Worm (Caenorhabditis elegans) whole organism, L1 larva: ENCODE measurements around the gene mlp-1.

ENCODE experiments used
- C04F5.9 ChIP-seq: sonication (generic microtip); optimal IDR thresholded peaks from 2 replicates; lab custom pipeline; 2016; ENCODE audit warnings: missing genetic modification characterization, missing compliant biosample characterization
- C16A3.4 ChIP-seq: fragments of 150-350 bp; optimal IDR thresholded peaks from 2 replicates; lab custom pipeline; 2014; ENCODE audit warnings: missing biosample characterization, missing genetic modification characterization
- C34B4.2 ChIP-seq: sonication (generic microtip); optimal IDR thresholded peaks from 2 replicates; lab custom pipeline; 2017; ENCODE audit warnings: mild to moderate bottlenecking, missing genetic modification characterization, missing compliant biosample characterization
- aly-2 ChIP-seq: fragments of 150-350 bp; optimal IDR thresholded peaks from 2 replicates; lab custom pipeline; 2014; ENCODE audit warnings: missing biosample characterization, missing genetic modification characterization
- blmp-1 ChIP-seq: fragments of 150-350 bp; optimal IDR thresholded peaks from 2 replicates; lab custom pipeline; 2014; ENCODE audit warnings: missing biosample characterization, missing genetic modification characterization
- ceh-82 ChIP-seq, 3 experiments: fragments of 150-350 bp in 1 of 3; sonication (generic microtip) in 2 of 3; optimal IDR thresholded peaks; 2 replicates each; lab custom pipeline; 2014 to 2017; ENCODE audit warnings: missing biosample characterization in 3 of 3, missing genetic modification characterization in 3 of 3
- ceh-88 ChIP-seq: fragments of 200-800 bp; sonication (Bioruptor generic); IDR thresholded peaks from 2 replicates; pipeline ENCODE4 v1.3.6; 2022; ENCODE audit warnings: missing genetic modification characterization, missing compliant biosample characterization
- dpl-1 ChIP-seq, 3 experiments: fragments of 150-350 bp in 2 of 3; sonication (generic microtip) in 1 of 3; optimal IDR thresholded peaks; 2 replicates each; lab custom pipeline; 2014 to 2017; ENCODE audit warnings: missing biosample characterization in 3 of 3, missing genetic modification characterization in 3 of 3, missing genetic modification reagents in 3 of 3
- efl-1 ChIP-seq, 4 experiments: fragments of 150-350 bp; optimal IDR thresholded peaks in 3 of 4; peaks in 1 of 4; 1 replicate in 1 of 4; 2 replicates in 3 of 4; lab custom pipeline; 2014; ENCODE audit warnings: missing biosample characterization in 2 of 4, missing genetic modification characterization in 2 of 4, missing genetic modification reagents in 2 of 4
- efl-3 ChIP-seq: fragments of 200-800 bp; sonication (Bioruptor generic); optimal IDR thresholded peaks from 2 replicates; lab custom pipeline; 2018; ENCODE audit warnings: mild to moderate bottlenecking, missing genetic modification characterization, missing compliant biosample characterization
- egl-27 ChIP-seq, 2 experiments: fragments of 150-350 bp in 1 of 2; sonication (generic microtip); optimal IDR thresholded peaks; 3 replicates each; lab custom pipeline; 2017 to 2018; ENCODE audit warnings: missing biosample characterization in 2 of 2, missing genetic modification characterization in 2 of 2, missing genetic modification reagents in 2 of 2
- elt-2 ChIP-seq: sonication (generic microtip); optimal IDR thresholded peaks from 2 replicates; lab custom pipeline; 2016; ENCODE audit warnings: missing genetic modification characterization, mild to moderate bottlenecking, inconsistent platforms, missing compliant biosample characterization, missing genetic modification reagents
- fkh-10 ChIP-seq: sonication (generic microtip); optimal IDR thresholded peaks from 2 replicates; lab custom pipeline; 2017; ENCODE audit warnings: missing biosample characterization, missing genetic modification reagents, missing genetic modification characterization
- fkh-4 ChIP-seq: sonication (generic microtip); optimal IDR thresholded peaks from 2 replicates; lab custom pipeline; 2016; ENCODE audit warnings: missing compliant biosample characterization, missing genetic modification characterization, borderline replicate concordance
- fos-1 ChIP-seq: fragments of 150-350 bp; optimal IDR thresholded peaks from 2 replicates; lab custom pipeline; 2014; ENCODE audit warnings: missing biosample characterization, missing genetic modification characterization
- hlh-17 ChIP-seq: fragments of 200-800 bp; sonication (Bioruptor generic); optimal IDR thresholded peaks from 2 replicates; lab custom pipeline; 2018; ENCODE audit warnings: missing genetic modification characterization, mild to moderate bottlenecking, missing compliant biosample characterization, moderate library complexity, borderline replicate concordance
- jun-1 ChIP-seq: fragments of 150-350 bp; optimal IDR thresholded peaks from 2 replicates; lab custom pipeline; 2014; ENCODE audit warnings: missing biosample characterization, missing genetic modification reagents, missing genetic modification characterization
- lin-13 ChIP-seq: fragments of 150-350 bp; optimal IDR thresholded peaks from 2 replicates; lab custom pipeline; 2014; ENCODE audit warnings: missing biosample characterization, missing genetic modification reagents, missing genetic modification characterization
- lin-14 ChIP-seq: fragments of 200-800 bp; sonication (Bioruptor generic); optimal IDR thresholded peaks from 2 replicates; lab custom pipeline; 2018; ENCODE audit warnings: mild to moderate bottlenecking, missing genetic modification characterization, moderate library complexity, missing compliant biosample characterization
- lir-3 ChIP-seq: sonication (generic microtip); optimal IDR thresholded peaks from 2 replicates; lab custom pipeline; 2016; ENCODE audit warnings: mild to moderate bottlenecking, missing genetic modification characterization, moderate library complexity, missing compliant biosample characterization; ENCODE audit not compliant: poor library complexity
- lsy-2 ChIP-seq, 2 experiments: fragments of 150-350 bp; optimal IDR thresholded peaks; 2 replicates each; lab custom pipeline; 2014; ENCODE audit warnings: missing biosample characterization in 2 of 2, missing genetic modification characterization in 2 of 2
- mdl-1 ChIP-seq, 2 experiments: fragments of 150-350 bp; optimal IDR thresholded peaks; 2 replicates each; lab custom pipeline; 2014 to 2017; ENCODE audit warnings: missing biosample characterization in 2 of 2, missing genetic modification characterization in 2 of 2, inconsistent platforms in 1 of 2
- mep-1 ChIP-seq: fragments of 150-350 bp; optimal IDR thresholded peaks from 2 replicates; lab custom pipeline; 2014; ENCODE audit warnings: missing biosample characterization, missing genetic modification characterization
- nhr-11 ChIP-seq: fragments of 150-350 bp; optimal IDR thresholded peaks from 2 replicates; lab custom pipeline; 2014; ENCODE audit warnings: missing biosample characterization, missing genetic modification characterization
- nhr-12 ChIP-seq: sonication (generic microtip); optimal IDR thresholded peaks from 2 replicates; lab custom pipeline; 2017; ENCODE audit warnings: missing biosample characterization, missing genetic modification characterization
- nhr-20 ChIP-seq: sonication (generic microtip); optimal IDR thresholded peaks from 2 replicates; lab custom pipeline; 2016; ENCODE audit warnings: mild to moderate bottlenecking, missing genetic modification characterization, missing compliant biosample characterization
- nhr-71 ChIP-seq: sonication (generic microtip); optimal IDR thresholded peaks from 2 replicates; lab custom pipeline; 2016; ENCODE audit warnings: mild to moderate bottlenecking, missing genetic modification characterization, moderate library complexity, missing compliant biosample characterization
- nhr-76 ChIP-seq: sonication (generic microtip); optimal IDR thresholded peaks from 2 replicates; lab custom pipeline; 2017; ENCODE audit warnings: missing biosample characterization, missing genetic modification characterization
- nhr-77 ChIP-seq: fragments of 150-350 bp; optimal IDR thresholded peaks from 2 replicates; lab custom pipeline; 2014; ENCODE audit warnings: missing biosample characterization, missing genetic modification characterization
- nhr-84 ChIP-seq: sonication (generic microtip); optimal IDR thresholded peaks from 2 replicates; lab custom pipeline; 2017; ENCODE audit warnings: missing biosample characterization, missing genetic modification characterization
- nhr-90 ChIP-seq: sonication (generic microtip); optimal IDR thresholded peaks from 2 replicates; lab custom pipeline; 2016; ENCODE audit warnings: mild to moderate bottlenecking, missing genetic modification characterization, missing compliant biosample characterization; ENCODE audit not compliant: poor library complexity
- pax-3 ChIP-seq: fragments of 200-800 bp; sonication (Bioruptor generic); optimal IDR thresholded peaks from 2 replicates; lab custom pipeline; 2018; ENCODE audit warnings: mild to moderate bottlenecking, missing genetic modification characterization, moderate library complexity, missing compliant biosample characterization
- pqm-1 ChIP-seq: sonication (generic microtip); optimal IDR thresholded peaks from 3 replicates; lab custom pipeline; 2017; ENCODE audit warnings: missing biosample characterization, missing genetic modification characterization
- rnt-1 ChIP-seq: sonication (generic microtip); optimal IDR thresholded peaks from 2 replicates; lab custom pipeline; 2016; ENCODE audit warnings: mild to moderate bottlenecking, missing genetic modification characterization, moderate library complexity, missing compliant biosample characterization
- snu-23 ChIP-seq: sonication (generic microtip); optimal IDR thresholded peaks from 2 replicates; lab custom pipeline; 2016; ENCODE audit warnings: missing genetic modification characterization, missing compliant biosample characterization
- sptf-1 ChIP-seq: fragments of 150-350 bp; optimal IDR thresholded peaks from 2 replicates; lab custom pipeline; 2014; ENCODE audit warnings: missing biosample characterization, missing genetic modification characterization
- sup-37 ChIP-seq: fragments of 200-800 bp; sonication (Bioruptor generic); optimal IDR thresholded peaks from 2 replicates; lab custom pipeline; 2018; ENCODE audit warnings: mild to moderate bottlenecking, missing genetic modification characterization, missing compliant biosample characterization
- tlp-1 ChIP-seq: fragments of 150-350 bp; optimal IDR thresholded peaks from 2 replicates; lab custom pipeline; 2014; ENCODE audit warnings: missing biosample characterization, missing genetic modification characterization
- unc-62 ChIP-seq: fragments of 150-350 bp; optimal IDR thresholded peaks from 2 replicates; lab custom pipeline; 2014; ENCODE audit warnings: missing biosample characterization, missing genetic modification reagents, missing genetic modification characterization
- unc-98 ChIP-seq: fragments of 200-800 bp; sonication (Bioruptor generic); IDR thresholded peaks from 2 replicates; pipeline ENCODE4 v1.3.6; 2022; ENCODE audit warnings: missing genetic modification characterization, missing compliant biosample characterization
- zag-1 ChIP-seq: fragments of 150-350 bp; optimal IDR thresholded peaks from 2 replicates; lab custom pipeline; 2014; ENCODE audit warnings: missing biosample characterization, missing genetic modification characterization
- zip-4 ChIP-seq: fragments of 200-800 bp; sonication (Bioruptor generic); optimal IDR thresholded peaks from 2 replicates; lab custom pipeline; 2018; ENCODE audit warnings: mild to moderate bottlenecking, missing genetic modification characterization, moderate library complexity, missing compliant biosample characterization
- ztf-4 ChIP-seq: fragments of 150-350 bp; optimal IDR thresholded peaks from 2 replicates; lab custom pipeline; 2014; ENCODE audit warnings: missing biosample characterization, missing genetic modification characterization

Gene mlp-1

ce11 chrIII:5948162-5948933, 26.5 kb downstream of the mlp-1 start, which contains the start of the genes F25B5.6 and F25B5.3 (continued):
- TF ChIP-seq nhr-90 (tag; lab: Kevin White, UChicago) = no peak
- TF ChIP-seq aly-2 (tag; lab: Kevin White, UChicago) = no peak
- no peak for TF ChIP-seq unc-62 (GFP tag; lab: Kevin White, UChicago)
- no peak for TF ChIP-seq pax-3 (tag; lab: Kevin White, UChicago)
- no peak for TF ChIP-seq mdl-1 (tag; optimal IDR thresholded peaks at IDR 0.05; lab: Kevin White, UChicago)
- no peak for TF ChIP-seq pqm-1 (tag; lab: Kevin White, UChicago)
- no peak for TF ChIP-seq fkh-10 (GFP tag; lab: Kevin White, UChicago)
- TF ChIP-seq rnt-1 = peak; percentile 9
- TF ChIP-seq ceh-88 (GFP tag; lab: Robert Waterston, UW) = no peak
- TF ChIP-seq ztf-4 (tag; lab: Kevin White, UChicago) = no peak
- no peak for TF ChIP-seq sptf-1 (tag; lab: Kevin White, UChicago)

- TF ChIP-seq efl-1 (optimal IDR thresholded peaks at IDR 0.05; lab: Kevin White, UChicago) = no peak
- TF ChIP-seq efl-1 (GFP tag; optimal IDR thresholded peaks at IDR 0.05 in 1 of 2; lab: Kevin White, UChicago) = peak in 1 of 2 experiments; percentile 23
- TF ChIP-seq lin-13 (GFP tag; lab: Kevin White, UChicago) = no peak
- TF ChIP-seq, all 84 proteins: peak for 1
Observed at ce11 chrIII:5945865-5946264, 29.0 kb downstream of the mlp-1 start, which contains the start of gene F25B5.5. F25B5.5 (minus strand) TSS chrIII:5946124.

ce11 chrIII:5943368-5944180, 31.3 kb downstream of the mlp-1 start:
- TF ChIP-seq efl-3 (GFP tag; lab: Kevin White, UChicago) (no peak), mep-1 (no peak), snu-23 (peak; percentile 27), dpl-1 (GFP tag; optimal IDR thresholded peaks at IDR 0.05; lab: Kevin White, UChicago) (no peak), C34B4.2 (tag; lab: Kevin White, UChicago) (no peak), unc-98 (no peak), zip-4 (no peak), unc-62 (GFP tag; lab: Kevin White, UChicago) (no peak), fkh-4 (tag; lab: Kevin White, UChicago) (no peak), lsy-2 (tag; optimal IDR thresholded peaks at IDR 0.05; lab: Kevin White, UChicago) (peak in 1 of 2 experiments; percentile 18), lir-3 (peak; percentile 57), nhr-12 (tag; lab: Kevin White, UChicago) (no peak), C16A3.4 (tag; lab: Kevin White, UChicago) (no peak), nhr-20 (tag; lab: Kevin White, UChicago) (peak; percentile 40), nhr-71 (tag; lab: Kevin White, UChicago) (peak; percentile 54), zag-1 (tag; lab: Kevin White, UChicago) (no peak), lin-14 (GFP tag; lab: Kevin White, UChicago) (peak; percentile 25), nhr-84 (no peak), fos-1 (tag; lab: Kevin White, UChicago) (no peak), egl-27 (tag; optimal IDR thresholded peaks at IDR 0.05; lab: Kevin White, UChicago) (no peak), tlp-1 (tag; lab: Kevin White, UChicago) (no peak), nhr-11 (tag; lab: Kevin White, UChicago) (no peak), ceh-82 (tag; optimal IDR thresholded peaks at IDR 0.05; lab: Kevin White, UChicago) (no peak), jun-1 (no peak), elt-2 (peak; percentile 39), sup-37 (GFP tag; lab: Kevin White, UChicago) (no peak), nhr-77 (tag; lab: Kevin White, UChicago) (no peak), lin-13 (GFP tag; lab: Kevin White, UChicago) (no peak), blmp-1 (tag; lab: Kevin White, UChicago) (no peak), efl-1 (optimal IDR thresholded peaks at IDR 0.05; lab: Kevin White, UChicago) (peak in 1 of 2 experiments; percentile 24), efl-1 (GFP tag; optimal IDR thresholded peaks at IDR 0.05 in 1 of 2; lab: Kevin White, UChicago) (peak in 1 of 2 experiments; percentile 92), C04F5.9 (no peak), hlh-17 (no peak), sptf-1 (tag; lab: Kevin White, UChicago) (no peak), ceh-88 (GFP tag; lab: Robert Waterston, UW) (no peak), nhr-76 (tag; lab: Kevin White, UChicago) (no peak)
